Fruit fly (Drosophila melanogaster): ENCODE results near the gene Dora.

Dora gene

DNA sequence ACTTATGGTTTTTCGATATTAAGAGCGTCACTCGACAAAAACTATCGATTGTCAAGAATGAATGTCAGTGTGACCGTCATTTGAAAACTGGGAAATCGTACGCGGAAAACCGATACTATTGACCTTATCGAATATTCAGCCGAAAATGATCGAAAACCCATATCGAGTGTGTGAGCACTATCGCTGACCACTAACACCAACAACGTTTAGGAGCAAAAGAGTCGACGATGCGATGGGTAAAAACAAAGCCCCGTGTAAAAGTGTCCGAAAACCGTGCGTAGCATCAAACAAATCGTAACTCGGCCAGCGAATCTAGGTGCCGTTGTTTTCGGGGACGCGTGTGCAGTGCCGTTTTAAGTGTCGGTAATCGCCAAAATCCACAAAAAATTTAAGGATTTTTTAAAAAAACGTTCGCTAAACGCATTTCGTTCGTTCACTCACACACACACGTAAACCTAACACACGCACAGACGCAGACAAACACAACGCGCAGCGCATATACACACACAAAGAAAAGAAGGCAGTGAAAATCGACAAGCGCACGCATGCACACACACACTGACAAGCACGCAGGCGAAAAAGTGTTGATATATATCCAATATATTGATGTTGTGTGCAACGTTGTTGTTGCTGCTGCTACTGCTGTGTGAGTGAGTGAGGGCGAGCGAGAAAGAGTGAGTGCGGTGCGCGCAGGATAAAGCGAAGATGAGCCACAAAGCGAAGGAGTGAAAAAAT is at the start of gene Dora, which contains the start of gene CG7326:
Gene Dora (plus strand): TSS at position 203 of the 735 bp plus-strand sequence.
Gene CG7326 (minus strand): TSS at position 29 of the 735 bp plus-strand sequence.
- TF ChIP-seq kay (GFP tag; ENCODE audit: borderline replicate concordance) (no peak), bab1 (GFP tag; optimal IDR thresholded peaks at IDR 0.05) (peak; percentile 82), CG12768 (GFP tag; optimal IDR thresholded peaks at IDR 0.05) (no peak), Mnt (GFP tag; optimal IDR thresholded peaks at IDR 0.05) (peak; percentile 19), Hr96 (GFP tag; optimal IDR thresholded peaks at IDR 0.05) (no peak), CG7101 (tag; optimal IDR thresholded peaks at IDR 0.05) (no peak), Clk (GFP tag; optimal IDR thresholded peaks at IDR 0.05) (no peak), CG7045 (GFP tag; optimal IDR thresholded peaks at IDR 0.05) (no peak), CG1620 (GFP tag; optimal IDR thresholded peaks at IDR 0.05) (no peak), tj (GFP tag; optimal IDR thresholded peaks at IDR 0.05) (peak; percentile 72), CG33017 (tag; optimal IDR thresholded peaks at IDR 0.05) (no peak), ovo (GFP tag; optimal IDR thresholded peaks at IDR 0.05) (peak; percentile 12), cic (GFP tag; optimal IDR thresholded peaks at IDR 0.05) (no peak), pad (GFP tag; optimal IDR thresholded peaks at IDR 0.05) (no peak), Crg-1 (GFP tag; optimal IDR thresholded peaks at IDR 0.05) (no peak), CG5204 (GFP tag; optimal IDR thresholded peaks at IDR 0.05) (no peak), toe (GFP tag; optimal IDR thresholded peaks at IDR 0.05) (no peak), CG11617 (GFP tag; optimal IDR thresholded peaks at IDR 0.05) (no peak), cnc (optimal IDR thresholded peaks at IDR 0.05) (no peak), CG14711 (tag; optimal IDR thresholded peaks at IDR 0.05) (no peak)

DNA sequence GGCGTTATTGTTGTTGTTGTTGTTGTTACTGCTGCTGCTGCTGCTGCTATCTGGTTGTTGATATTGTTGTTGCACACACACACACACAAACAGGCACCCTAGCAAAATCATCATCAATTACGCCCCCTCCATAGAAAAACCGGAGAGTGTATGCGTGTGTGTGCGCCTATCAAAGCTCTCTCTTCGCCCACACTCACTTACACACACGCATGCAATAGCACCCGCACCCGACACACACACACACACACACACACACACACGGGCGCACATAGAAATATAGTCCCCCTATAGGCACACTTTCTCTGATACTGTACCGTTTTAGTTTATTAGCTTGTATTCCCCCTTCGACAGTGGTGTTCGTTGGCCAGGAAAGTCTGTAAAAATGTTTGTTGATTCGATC is 49.4 kb upstream of the Dora start:
- TF ChIP-seq pad (GFP tag; optimal IDR thresholded peaks at IDR 0.05) (peak; percentile 51), CG11617 (GFP tag; optimal IDR thresholded peaks at IDR 0.05) (no peak)

DNA sequence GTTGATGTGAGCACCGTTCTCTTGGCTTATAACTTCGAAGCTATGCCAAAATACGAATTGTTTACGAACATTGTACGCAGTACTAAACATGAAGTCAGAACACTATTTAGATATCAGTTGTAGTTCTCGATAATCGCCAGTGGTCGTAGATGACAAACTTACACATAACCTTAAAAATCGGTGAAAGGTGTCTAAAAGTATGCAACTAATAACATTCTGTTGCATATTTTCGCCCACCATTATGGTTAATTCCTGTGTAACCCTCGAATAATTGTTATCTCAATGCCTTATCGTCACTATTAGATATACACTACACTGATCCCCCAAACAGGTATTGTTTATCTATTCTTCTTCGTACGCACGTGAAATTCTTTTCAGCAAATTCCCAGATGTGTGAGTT is 48.8 kb upstream of the Dora start:
- TF ChIP-seq CG14711 (tag; optimal IDR thresholded peaks at IDR 0.05) = no peak
- TF ChIP-seq CG33017 (tag; optimal IDR thresholded peaks at IDR 0.05) = no peak
- TF ChIP-seq CG5204 (GFP tag; optimal IDR thresholded peaks at IDR 0.05) = no peak
- TF ChIP-seq cnc (optimal IDR thresholded peaks at IDR 0.05) = no peak
- TF ChIP-seq Crg-1 (GFP tag; optimal IDR thresholded peaks at IDR 0.05) = no peak
- no peak for TF ChIP-seq cic (GFP tag; optimal IDR thresholded peaks at IDR 0.05)
- no peak for TF ChIP-seq kay (GFP tag; ENCODE audit: borderline replicate concordance)
- TF ChIP-seq CG7045 (GFP tag; optimal IDR thresholded peaks at IDR 0.05) = no peak

DNA sequence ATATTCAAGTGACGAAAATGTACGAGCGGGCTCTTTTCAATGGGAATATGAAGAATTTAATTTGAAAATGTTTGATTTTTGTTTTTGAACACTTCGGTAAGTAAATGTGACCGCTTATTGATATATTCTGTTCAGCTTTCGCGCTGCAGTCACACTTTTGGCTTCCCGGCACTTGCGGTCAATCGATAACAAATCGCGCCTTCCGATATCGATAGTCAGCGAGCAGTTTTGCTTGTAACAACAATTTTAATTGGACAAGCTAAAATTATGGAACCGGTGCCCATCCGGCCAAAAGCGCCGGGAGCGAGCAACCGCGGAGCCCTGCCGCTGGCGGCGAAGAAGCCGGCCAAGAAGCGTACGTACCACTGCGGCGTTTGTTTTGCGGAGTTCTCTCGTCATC is 33.4 kb upstream of the Dora start, which contains the start of gene CG7101:
Gene CG7101 (plus strand): TSS at position 196 of the 400 bp plus-strand sequence.
- TF ChIP-seq bab1 (GFP tag; optimal IDR thresholded peaks at IDR 0.05) = peak; percentile 27
- no peak for TF ChIP-seq CG7045 (GFP tag; optimal IDR thresholded peaks at IDR 0.05)

DNA sequence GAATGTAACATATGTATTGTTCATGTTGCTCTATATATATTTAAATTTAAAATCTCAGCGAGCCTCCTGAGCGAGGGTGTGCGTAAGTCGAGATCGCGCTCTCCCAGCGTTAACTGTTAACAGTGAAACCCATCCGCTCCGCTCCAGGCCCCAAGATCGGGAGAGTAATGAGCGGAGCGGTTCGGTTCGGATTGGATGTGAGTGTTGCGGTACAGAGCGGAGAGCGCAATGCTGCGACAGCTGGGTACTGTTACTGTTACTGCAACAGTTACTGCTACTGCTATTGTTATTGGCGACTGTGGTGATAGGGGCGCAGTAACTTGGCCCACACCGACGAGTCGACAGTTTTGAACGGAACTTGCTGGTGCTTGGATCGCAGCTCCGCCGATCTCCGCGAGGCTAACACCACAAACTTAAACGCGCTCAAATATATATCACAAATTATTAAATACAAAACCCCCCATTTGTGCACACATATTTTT is 31.3 kb upstream of the Dora start, which contains the start of gene Pvf1:
Gene Pvf1 (plus strand): TSS at position 312 of the 482 bp plus-strand sequence.
- TF ChIP-seq tj (GFP tag; optimal IDR thresholded peaks at IDR 0.05) (peak; percentile 18), CG7101 (tag; optimal IDR thresholded peaks at IDR 0.05) (peak; percentile 47), Crg-1 (GFP tag; optimal IDR thresholded peaks at IDR 0.05) (no peak), ovo (GFP tag; optimal IDR thresholded peaks at IDR 0.05) (peak; percentile 63), kay (GFP tag; ENCODE audit: borderline replicate concordance) (no peak), bab1 (GFP tag; optimal IDR thresholded peaks at IDR 0.05) (peak; percentile 47), Mnt (GFP tag; optimal IDR thresholded peaks at IDR 0.05) (peak; percentile 23), pad (GFP tag; optimal IDR thresholded peaks at IDR 0.05) (peak; percentile 54), CG12768 (GFP tag; optimal IDR thresholded peaks at IDR 0.05) (peak; percentile 5)

DNA sequence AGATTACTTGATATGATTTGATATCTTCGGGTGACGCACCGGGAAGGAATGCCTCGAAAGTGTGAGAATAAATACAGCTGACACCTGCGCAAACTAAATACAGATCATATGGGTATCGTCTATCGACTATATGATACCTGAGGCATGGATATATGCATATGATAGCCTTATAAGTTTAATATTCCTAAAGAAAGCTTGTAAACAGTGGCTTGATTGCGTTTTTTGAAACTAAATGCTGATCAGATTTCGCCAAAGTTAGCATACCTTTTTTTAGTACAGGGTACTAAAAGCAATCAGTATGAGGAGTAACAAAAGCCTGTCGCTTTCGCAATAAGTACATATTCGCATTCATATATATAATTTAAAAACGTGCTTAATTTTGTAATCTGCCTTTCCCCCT is 29.4 kb upstream of the Dora start:
- peak; percentile 19 for TF ChIP-seq bab1 (GFP tag; optimal IDR thresholded peaks at IDR 0.05)
- TF ChIP-seq CG14711 (tag; optimal IDR thresholded peaks at IDR 0.05) = peak; percentile 44
- no peak for TF ChIP-seq kay (GFP tag; ENCODE audit: borderline replicate concordance)
- TF ChIP-seq CG7101 (tag; optimal IDR thresholded peaks at IDR 0.05) = peak; percentile 45

DNA sequence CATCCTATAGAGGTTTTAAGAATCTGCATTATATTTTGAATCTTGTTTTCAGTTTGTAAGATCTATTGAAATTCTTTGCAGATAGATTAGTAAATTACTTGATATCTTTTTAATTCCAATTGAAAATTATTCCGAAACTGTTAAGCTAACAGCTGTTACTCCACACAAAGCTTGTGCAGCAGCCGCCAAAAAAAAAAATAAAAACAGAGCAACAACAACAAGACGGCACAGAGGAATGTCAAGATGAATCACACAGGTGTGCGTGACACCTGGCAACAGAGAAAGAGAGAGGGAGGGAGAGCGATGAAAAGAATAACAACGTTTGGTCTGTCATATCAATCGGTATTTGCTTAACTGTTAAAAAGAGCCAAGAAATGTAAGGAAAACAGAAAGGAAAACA is 28.7 kb upstream of the Dora start:
- TF ChIP-seq CG7101 (tag; optimal IDR thresholded peaks at IDR 0.05) (peak; percentile 23), ovo (GFP tag; optimal IDR thresholded peaks at IDR 0.05) (no peak)

DNA sequence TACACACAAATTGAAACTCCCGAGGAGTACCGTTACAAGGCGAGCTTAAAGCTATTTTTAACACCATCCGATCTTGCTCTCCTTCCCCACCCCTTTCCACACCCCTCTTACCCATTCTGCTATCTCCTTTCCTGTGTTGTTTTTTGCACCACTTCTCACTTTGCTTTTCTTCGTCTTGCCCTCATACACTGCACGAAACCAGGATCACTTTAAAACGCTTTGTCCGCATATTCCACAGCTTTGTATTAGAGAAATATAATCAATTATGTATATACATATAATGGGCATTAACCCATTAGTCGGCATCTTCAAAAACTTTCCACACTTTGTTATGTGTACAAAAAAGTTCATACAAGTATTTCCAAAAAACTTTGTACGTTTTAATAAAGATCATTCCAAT is 28.2 kb upstream of the Dora start:
- TF ChIP-seq toe (GFP tag; optimal IDR thresholded peaks at IDR 0.05) (no peak), Mnt (GFP tag; optimal IDR thresholded peaks at IDR 0.05) (no peak), Crg-1 (GFP tag; optimal IDR thresholded peaks at IDR 0.05) (no peak), CG1620 (GFP tag; optimal IDR thresholded peaks at IDR 0.05) (no peak), ovo (GFP tag; optimal IDR thresholded peaks at IDR 0.05) (peak; percentile 86), kay (GFP tag; ENCODE audit: borderline replicate concordance) (peak; percentile 79), Clk (GFP tag; optimal IDR thresholded peaks at IDR 0.05) (no peak), pad (GFP tag; optimal IDR thresholded peaks at IDR 0.05) (peak; percentile 43), CG11617 (GFP tag; optimal IDR thresholded peaks at IDR 0.05) (no peak), CG5204 (GFP tag; optimal IDR thresholded peaks at IDR 0.05) (no peak), CG12768 (GFP tag; optimal IDR thresholded peaks at IDR 0.05) (no peak), bab1 (GFP tag; optimal IDR thresholded peaks at IDR 0.05) (no peak)
